Fruit fly (Drosophila melanogaster) whole organism, wandering third instar larva: ENCODE data around the gene CG13893.

Experiments
- Myc ChIP-seq: fragments of >200 bp; optimal IDR thresholded peaks from 2 replicates; lab custom pipeline; 2017
- h ChIP-seq: fragments of 200-800 bp; sonication (Bioruptor generic); optimal IDR thresholded peaks from 3 replicates; lab custom pipeline; 2016; ENCODE audit warnings: missing biosample characterization, mild to moderate bottlenecking, missing genetic modification characterization
- lola ChIP-seq: fragments of >200 bp; optimal IDR thresholded peaks from 2 replicates; lab custom pipeline; 2017; ENCODE audit warnings: missing biosample characterization, missing genetic modification characterization
- pan ChIP-seq: fragments of >200 bp; optimal IDR thresholded peaks from 2 replicates; lab custom pipeline; 2017
- tai ChIP-seq: sonication (Bioruptor generic); optimal IDR thresholded peaks from 2 replicates; lab custom pipeline; 2016; ENCODE audit warnings: missing biosample characterization, missing genetic modification characterization
- usp ChIP-seq: fragments of >200 bp; optimal IDR thresholded peaks from 2 replicates; lab custom pipeline; 2017; ENCODE audit warnings: missing biosample characterization, missing genetic modification characterization

- TF ChIP-seq Myc (lab: Kevin White, UChicago), result no peak
- TF ChIP-seq lola (GFP tag; lab: Kevin White, UChicago), result no peak
- TF ChIP-seq pan (lab: Kevin White, UChicago), result no peak
- TF ChIP-seq tai (GFP tag; lab: Kevin White, UChicago), result no peak
- no peak for TF ChIP-seq h (GFP tag; lab: Kevin White, UChicago)
- no peak for TF ChIP-seq usp (GFP tag; lab: Kevin White, UChicago)
Measured at dm6 chr3L:552446-552845, 51.4 kb downstream of the CG13893 start.
